Worm (Caenorhabditis elegans) whole organism, L4 larva: Measurements from ENCODE around the gene oig-4.

Source experiments
- dve-1 ChIP-seq: sonication (generic microtip); optimal IDR thresholded peaks from 2 replicates; lab custom pipeline; 2017; ENCODE audit warnings: antibody characterized with exemption, mild to moderate bottlenecking, missing genetic modification characterization, missing compliant biosample characterization; ENCODE audit not compliant: insufficient read depth
- pha-4 ChIP-seq, 2 experiments: fragments of 150-350 bp in 1 of 2; fragments of 200-800 bp in 1 of 2; sonication (Bioruptor generic) in 1 of 2; IDR thresholded peaks in 1 of 2; optimal IDR thresholded peaks in 1 of 2; 2 replicates each; pipeline versions ENCODE4 v1.3.6 to Lab custom; 2014 to 2022; ENCODE audit warnings: missing genetic modification characterization in 2 of 2, missing genetic modification reagents in 2 of 2, missing biosample characterization in 1 of 2, missing compliant biosample characterization in 1 of 2
- pqm-1 ChIP-seq: sonication (generic microtip); optimal IDR thresholded peaks from 2 replicates; lab custom pipeline; 2017; ENCODE audit warnings: missing biosample characterization, missing genetic modification characterization
- set-16 ChIP-seq: fragments of 200-800 bp; sonication (Bioruptor generic); IDR thresholded peaks from 2 replicates; pipeline ENCODE4 v1.3.6; 2022; ENCODE audit warnings: missing genetic modification reagents, missing genetic modification characterization, missing compliant biosample characterization
- unc-130 ChIP-seq: sonication (generic microtip); optimal IDR thresholded peaks from 2 replicates; lab custom pipeline; 2016; ENCODE audit warnings: missing genetic modification reagents, missing genetic modification characterization, missing compliant biosample characterization
- unc-39 ChIP-seq: sonication (generic microtip); optimal IDR thresholded peaks from 2 replicates; lab custom pipeline; 2017; ENCODE audit warnings: missing biosample characterization, missing genetic modification characterization
- ztf-7 ChIP-seq: fragments of 150-350 bp; optimal IDR thresholded peaks from 2 replicates; lab custom pipeline; 2014; ENCODE audit warnings: missing biosample characterization, missing genetic modification characterization

DNA sequence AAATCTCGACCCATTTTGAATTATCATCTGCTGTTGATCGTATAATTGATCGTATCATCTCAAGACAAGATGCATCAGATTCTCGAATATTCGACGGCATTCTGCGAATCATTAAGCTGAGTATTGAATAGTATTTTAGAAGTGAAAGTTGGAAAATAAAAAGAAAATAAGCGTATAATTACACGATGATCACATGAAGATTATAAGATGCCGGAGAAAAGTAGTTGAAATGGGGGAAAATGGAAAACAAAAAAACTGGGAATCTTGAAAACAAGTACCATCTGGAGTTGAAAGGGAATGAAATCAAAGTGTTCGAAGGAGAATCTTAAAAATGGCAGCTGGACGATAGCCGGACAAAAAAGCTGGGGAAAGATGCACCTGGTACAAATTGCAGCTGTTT, 7.1 kb downstream of the oig-4 start, which contains the start of gene R07G3.8:
- TF ChIP-seq pha-4 (GFP tag; IDR thresholded peaks at IDR 0.05; lab: Robert Waterston, UW) (no peak), pha-4 (tag; optimal IDR thresholded peaks at IDR 0.05; lab: Kevin White, UChicago) (no peak), set-16 (GFP tag; lab: Robert Waterston, UW) (no peak), dve-1 (tag; lab: Kevin White, UChicago) (no peak), ztf-7 (tag; lab: Kevin White, UChicago) (no peak), pqm-1 (tag; lab: Kevin White, UChicago) (no peak), unc-39 (tag; lab: Kevin White, UChicago) (no peak), unc-130 (no peak)
